Fruit fly (Drosophila melanogaster) whole organism, embryonic: ENCODE measurements around the gene SCCRO.

Experiments used
- ATbp ChIP-seq: fragments of 200-800 bp; sonication (Bioruptor generic); optimal IDR thresholded peaks from 2 replicates; lab custom pipeline; 2017; ENCODE audit warnings: missing biosample characterization, mild to moderate bottlenecking, missing genetic modification characterization, missing genetic modification reagents
- Asciz ChIP-seq: fragments of 200-800 bp; sonication (Bioruptor generic); optimal IDR thresholded peaks from 2 replicates; lab custom pipeline; 2017; ENCODE audit warnings: missing biosample characterization, mild to moderate bottlenecking, missing genetic modification characterization, missing genetic modification reagents
- CG10209 ChIP-seq: fragments of 200-800 bp; sonication (Bioruptor generic); optimal IDR thresholded peaks from 3 replicates; lab custom pipeline; 2017; ENCODE audit warnings: missing biosample characterization, mild to moderate bottlenecking, missing genetic modification characterization, missing genetic modification reagents
- CG10654 ChIP-seq: fragments of 200-800 bp; sonication (Bioruptor generic); optimal IDR thresholded peaks from 2 replicates; lab custom pipeline; 2016; ENCODE audit warnings: missing biosample characterization, missing genetic modification characterization
- CG10979 ChIP-seq: fragments of 200-800 bp; sonication (Bioruptor generic); optimal IDR thresholded peaks from 2 replicates; lab custom pipeline; 2018; ENCODE audit warnings: missing biosample characterization, mild to moderate bottlenecking, missing genetic modification characterization, moderate library complexity
- CG11723 ChIP-seq: fragments of 200-800 bp; sonication (Bioruptor generic); optimal IDR thresholded peaks from 2 replicates; lab custom pipeline; 2017; ENCODE audit warnings: missing biosample characterization, mild to moderate bottlenecking, missing genetic modification characterization
- CG12071 ChIP-seq: fragments of 200-800 bp; sonication (Bioruptor generic); optimal IDR thresholded peaks from 3 replicates; lab custom pipeline; 2018; ENCODE audit warnings: missing biosample characterization, mild to moderate bottlenecking, missing genetic modification characterization
- CG12769 ChIP-seq: fragments of 200-800 bp; sonication (Bioruptor generic); optimal IDR thresholded peaks from 2 replicates; lab custom pipeline; 2019; ENCODE audit warnings: missing biosample characterization, mild to moderate bottlenecking, missing genetic modification characterization, moderate library complexity
- CG15601 ChIP-seq: fragments of 200-800 bp; sonication (Bioruptor generic); optimal IDR thresholded peaks from 3 replicates; lab custom pipeline; 2019; ENCODE audit warnings: missing biosample characterization, mild to moderate bottlenecking, missing genetic modification characterization, moderate library complexity
- CG1603 ChIP-seq: fragments of 200-800 bp; sonication (Bioruptor generic); optimal IDR thresholded peaks from 2 replicates; lab custom pipeline; 2019; ENCODE audit warnings: missing biosample characterization, mild to moderate bottlenecking, missing genetic modification characterization, moderate library complexity
- CG17186 ChIP-seq: fragments of 200-800 bp; sonication (Bioruptor generic); optimal IDR thresholded peaks from 3 replicates; lab custom pipeline; 2017; ENCODE audit warnings: missing biosample characterization, missing genetic modification reagents, missing genetic modification characterization
- CG17568 ChIP-seq: fragments of 200-800 bp; sonication (Bioruptor generic); optimal IDR thresholded peaks from 2 replicates; lab custom pipeline; 2018; ENCODE audit warnings: missing biosample characterization, mild to moderate bottlenecking, missing genetic modification characterization, moderate library complexity
- CG2202 ChIP-seq: fragments of 200-800 bp; sonication (Bioruptor generic); optimal IDR thresholded peaks from 2 replicates; lab custom pipeline; 2018; ENCODE audit warnings: missing biosample characterization, mild to moderate bottlenecking, missing genetic modification characterization
- CG2678 ChIP-seq: fragments of 200-800 bp; sonication (Bioruptor generic); optimal IDR thresholded peaks from 3 replicates; lab custom pipeline; 2019; ENCODE audit warnings: missing biosample characterization, mild to moderate bottlenecking, missing genetic modification characterization, moderate library complexity
- CG30403 ChIP-seq: fragments of 200-800 bp; sonication (Bioruptor generic); optimal IDR thresholded peaks from 3 replicates; lab custom pipeline; 2016; ENCODE audit warnings: missing biosample characterization, missing genetic modification characterization
- CG33213 ChIP-seq: fragments of 200-800 bp; sonication (Bioruptor generic); optimal IDR thresholded peaks from 3 replicates; lab custom pipeline; 2016; ENCODE audit warnings: missing biosample characterization, missing genetic modification characterization
- CG33557 ChIP-seq: fragments of 200-800 bp; sonication (Bioruptor generic); optimal IDR thresholded peaks from 2 replicates; lab custom pipeline; 2019; ENCODE audit warnings: missing biosample characterization, mild to moderate bottlenecking, missing genetic modification characterization, moderate library complexity
- CG6654 ChIP-seq: fragments of 200-800 bp; sonication (Bioruptor generic); optimal IDR thresholded peaks from 2 replicates; lab custom pipeline; 2017; ENCODE audit warnings: missing biosample characterization, mild to moderate bottlenecking, missing genetic modification characterization
- CG6813 ChIP-seq: fragments of 200-800 bp; sonication (Bioruptor generic); optimal IDR thresholded peaks from 2 replicates; lab custom pipeline; 2017; ENCODE audit warnings: missing biosample characterization, missing genetic modification characterization, mild to moderate bottlenecking, moderate library complexity, missing genetic modification reagents
- CG7745 ChIP-seq: fragments of 200-800 bp; sonication (Bioruptor generic); optimal IDR thresholded peaks from 2 replicates; lab custom pipeline; 2018; ENCODE audit warnings: missing biosample characterization, mild to moderate bottlenecking, missing genetic modification characterization, moderate library complexity
- CG8281 ChIP-seq: fragments of 200-800 bp; sonication (Bioruptor generic); optimal IDR thresholded peaks from 2 replicates; lab custom pipeline; 2018; ENCODE audit warnings: missing biosample characterization, mild to moderate bottlenecking, missing genetic modification characterization, moderate library complexity
- CG8924 ChIP-seq: fragments of 200-800 bp; optimal IDR thresholded peaks from 3 replicates; lab custom pipeline; 2019; ENCODE audit warnings: missing biosample characterization, mild to moderate bottlenecking, missing genetic modification characterization, moderate library complexity
- CG9215 ChIP-seq: fragments of 200-800 bp; sonication (Bioruptor generic); IDR thresholded peaks from 2 replicates; pipeline ENCODE4 v1.3.6; 2022; ENCODE audit warnings: missing biosample characterization, missing genetic modification characterization
- CG9817 ChIP-seq: fragments of 200-800 bp; sonication (Bioruptor generic); optimal IDR thresholded peaks from 2 replicates; lab custom pipeline; 2018; ENCODE audit warnings: missing biosample characterization, mild to moderate bottlenecking, missing genetic modification characterization, moderate library complexity
- Dfd ChIP-seq, 2 experiments: fragments of >200 bp; optimal IDR thresholded peaks; 2 replicates each; lab custom pipeline; 2017; ENCODE audit warnings: missing biosample characterization in 2 of 2, missing genetic modification characterization in 2 of 2
- Dll ChIP-seq: fragments of 200-800 bp; sonication (Bioruptor generic); IDR thresholded peaks from 4 replicates; pipeline ENCODE4 v1.3.6; 2022; ENCODE audit warnings: missing biosample characterization, missing genetic modification characterization; ENCODE audit not compliant: partially characterized antibody
- Dp ChIP-seq: fragments of 200-800 bp; sonication (Bioruptor generic); optimal IDR thresholded peaks from 2 replicates; lab custom pipeline; 2018; ENCODE audit warnings: missing biosample characterization, mild to moderate bottlenecking, missing genetic modification characterization, moderate library complexity
- Med ChIP-seq: fragments of 200-800 bp; sonication (Bioruptor generic); peaks from one replicate; lab custom pipeline; 2016; ENCODE audit warnings: missing biosample characterization, missing genetic modification characterization, mild to moderate bottlenecking, inconsistent platforms, moderate library complexity
- NfI ChIP-seq: fragments of 200-800 bp; sonication (Bioruptor generic); optimal IDR thresholded peaks from 3 replicates; lab custom pipeline; 2018; ENCODE audit warnings: missing biosample characterization, mild to moderate bottlenecking, missing genetic modification characterization, moderate library complexity
- Rfx ChIP-seq: fragments of 200-800 bp; sonication (Bioruptor generic); IDR thresholded peaks from 2 replicates; pipeline ENCODE4 v1.3.6; 2022; ENCODE audit warnings: missing biosample characterization, missing genetic modification characterization
- Side ChIP-seq: fragments of 200-800 bp; sonication (Bioruptor generic); optimal IDR thresholded peaks from 2 replicates; lab custom pipeline; 2016; ENCODE audit warnings: missing biosample characterization, missing genetic modification characterization
- Sry-β ChIP-seq: fragments of 200-800 bp; sonication (Bioruptor generic); optimal IDR thresholded peaks from 2 replicates; lab custom pipeline; 2018; ENCODE audit warnings: missing biosample characterization, mild to moderate bottlenecking, missing genetic modification characterization, moderate library complexity
- chm ChIP-seq: fragments of 200-800 bp; sonication (Bioruptor generic); IDR thresholded peaks from 2 replicates; pipeline ENCODE4 v1.3.6; 2022; ENCODE audit warnings: missing biosample characterization, missing genetic modification characterization
- ci ChIP-seq: fragments of 200-800 bp; sonication (Bioruptor generic); IDR thresholded peaks from 3 replicates; pipeline ENCODE4 v1.3.6; 2022; ENCODE audit warnings: missing biosample characterization, missing genetic modification characterization
- ewg ChIP-seq: fragments of 200-800 bp; sonication (Bioruptor generic); optimal IDR thresholded peaks from 3 replicates; lab custom pipeline; 2017; ENCODE audit warnings: mild to moderate bottlenecking, missing biosample characterization, missing genetic modification reagents, missing genetic modification characterization
- fd64A ChIP-seq: fragments of 200-800 bp; sonication (Bioruptor generic); optimal IDR thresholded peaks from 3 replicates; lab custom pipeline; 2018; ENCODE audit warnings: missing biosample characterization, mild to moderate bottlenecking, missing genetic modification characterization
- lbe ChIP-seq: fragments of 200-800 bp; sonication (Bioruptor generic); optimal IDR thresholded peaks from 2 replicates; lab custom pipeline; 2016; ENCODE audit warnings: missing biosample characterization, mild to moderate bottlenecking, missing genetic modification characterization
- nom ChIP-seq: fragments of 200-800 bp; sonication (Bioruptor generic); optimal IDR thresholded peaks from 2 replicates; lab custom pipeline; 2017; ENCODE audit warnings: missing biosample characterization, missing genetic modification characterization, mild to moderate bottlenecking, moderate library complexity, missing genetic modification reagents
- pros ChIP-seq: fragments of 200-800 bp; sonication (Bioruptor generic); optimal IDR thresholded peaks from 3 replicates; lab custom pipeline; 2019; ENCODE audit warnings: missing biosample characterization, mild to moderate bottlenecking, missing genetic modification characterization, moderate library complexity
- sens ChIP-seq: fragments of 200-800 bp; sonication (Bioruptor generic); peaks from one replicate; lab custom pipeline; 2016; ENCODE audit warnings: missing biosample characterization, missing genetic modification characterization
- seq ChIP-seq: fragments of 200-800 bp; sonication (Bioruptor generic); IDR thresholded peaks from 2 replicates; pipeline ENCODE4 v1.3.6; 2022; ENCODE audit warnings: missing biosample characterization, missing genetic modification characterization
- sna ChIP-seq: fragments of 200-800 bp; sonication (Bioruptor generic); IDR thresholded peaks from 2 replicates; pipeline ENCODE4 v1.3.6; 2022; ENCODE audit warnings: missing biosample characterization, missing genetic modification characterization; ENCODE audit not compliant: partially characterized antibody
- so ChIP-seq: fragments of 200-800 bp; sonication (Bioruptor generic); IDR thresholded peaks from 3 replicates; pipeline ENCODE4 v1.3.6; 2022; ENCODE audit warnings: missing biosample characterization, missing genetic modification characterization
- tap ChIP-seq: fragments of 200-800 bp; optimal IDR thresholded peaks from 3 replicates; lab custom pipeline; 2019; ENCODE audit warnings: missing biosample characterization, mild to moderate bottlenecking, missing genetic modification characterization, moderate library complexity

SCCRO gene

DNA sequence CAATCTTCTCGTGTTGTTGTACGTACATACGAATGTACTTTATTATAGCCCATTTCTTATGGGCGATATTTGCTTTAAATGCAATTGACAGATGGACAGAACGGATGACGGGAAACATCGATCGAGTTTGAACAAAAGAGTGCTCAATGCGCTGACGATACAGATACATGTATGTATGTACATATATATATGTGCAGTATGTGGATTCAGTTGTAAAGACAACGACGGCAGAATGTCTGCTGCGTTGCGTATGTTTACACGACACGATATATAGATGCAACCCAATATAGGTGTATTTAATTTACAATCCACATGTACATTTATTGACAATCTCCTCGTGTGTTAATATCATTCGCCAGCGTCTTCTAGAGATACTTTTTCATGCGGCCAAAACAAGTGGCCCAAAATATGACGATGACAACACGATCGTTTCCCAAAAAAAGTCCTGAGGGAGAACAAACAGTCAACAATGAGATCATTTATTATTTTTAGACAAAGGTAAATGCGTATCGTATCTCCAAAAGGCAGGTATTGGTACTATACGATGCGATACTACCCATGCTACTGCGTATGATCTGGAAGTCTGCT, 32.5 kb upstream of the SCCRO start (continued):
- TF ChIP-seq CG2202 (tag; lab: Kevin White, UChicago) = no peak
- peak; percentile 32 for TF ChIP-seq nom (GFP tag; lab: Kevin White, UChicago)
- no peak for TF ChIP-seq Rfx (GFP tag; lab: Robert Waterston, UW)
- peak; percentile 36 for TF ChIP-seq Med (GFP tag; lab: Kevin White, UChicago)
- TF ChIP-seq CG17186 (GFP tag; lab: Kevin White, UChicago) = no peak
- TF ChIP-seq CG8281 (tag; lab: Kevin White, UChicago) = peak; percentile 54
- no peak for TF ChIP-seq Dll (GFP tag; lab: Robert Waterston, UW)
- TF ChIP-seq Dfd (GFP tag; optimal IDR thresholded peaks at IDR 0.05; lab: Kevin White, UChicago) = no peak
- no peak for TF ChIP-seq pros (GFP tag; lab: Kevin White, UChicago)
- peak; percentile 57 for TF ChIP-seq CG33557 (GFP tag; lab: Kevin White, UChicago)
- peak; percentile 11 for TF ChIP-seq fd64A (GFP tag; lab: Kevin White, UChicago)
- peak; percentile 37 for TF ChIP-seq CG2678 (tag; lab: Kevin White, UChicago)
- no peak for TF ChIP-seq NfI
- peak; percentile 2 for TF ChIP-seq CG10209 (GFP tag; lab: Kevin White, UChicago)
- no peak for TF ChIP-seq CG6654 (GFP tag; lab: Kevin White, UChicago)
- TF ChIP-seq lbe (GFP tag; lab: Kevin White, UChicago) = peak; percentile 12
- TF ChIP-seq Side (GFP tag; lab: Kevin White, UChicago) = no peak
- TF ChIP-seq CG30403 (GFP tag; lab: Kevin White, UChicago) = no peak
- TF ChIP-seq CG10654 (GFP tag; lab: Kevin White, UChicago) = no peak
- TF ChIP-seq Asciz (GFP tag; lab: Kevin White, UChicago) = peak; percentile 43
- peak; percentile 28 for TF ChIP-seq CG1603 (tag; lab: Kevin White, UChicago)
- TF ChIP-seq CG6813 = peak; percentile 31
- TF ChIP-seq CG7745 (tag; lab: Kevin White, UChicago) = no peak
- no peak for TF ChIP-seq CG33213 (GFP tag; lab: Kevin White, UChicago)
- no peak for TF ChIP-seq CG10979
- peak; percentile 43; the same call in 1 of the 3 replicates for TF ChIP-seq ci (GFP tag; lab: Robert Waterston, UW)
- no peak for TF ChIP-seq CG9215 (GFP tag; lab: Robert Waterston, UW)
- TF ChIP-seq Dp (GFP tag; lab: Kevin White, UChicago) = no peak
- no peak for TF ChIP-seq ewg
- TF ChIP-seq so (GFP tag; lab: Robert Waterston, UW) = no peak
- TF ChIP-seq tap (tag; lab: Kevin White, UChicago) = peak; percentile 0
- peak; percentile 52 for TF ChIP-seq ATbp (GFP tag; lab: Kevin White, UChicago)
- no peak for TF ChIP-seq CG9817 (tag; lab: Kevin White, UChicago)
- peak; percentile 45 for TF ChIP-seq CG15601 (tag; lab: Kevin White, UChicago)
- peak; percentile 39 for TF ChIP-seq CG11723 (GFP tag; lab: Kevin White, UChicago)
- peak; percentile 66 for TF ChIP-seq chm (GFP tag; lab: Robert Waterston, UW)
- peak; percentile 3 for TF ChIP-seq CG8924 (tag; lab: Kevin White, UChicago)
- peak; percentile 75 for TF ChIP-seq sens (GFP tag; lab: Kevin White, UChicago)
- TF ChIP-seq sna = no peak
- TF ChIP-seq CG12071 (GFP tag; lab: Kevin White, UChicago) = peak; percentile 26
- no peak for TF ChIP-seq seq (GFP tag; lab: Robert Waterston, UW)
- TF ChIP-seq CG12769 (tag; lab: Kevin White, UChicago) = peak; percentile 66
- TF ChIP-seq Sry-β (GFP tag; lab: Kevin White, UChicago) = peak; percentile 3
- peak; percentile 19 for TF ChIP-seq CG17568 (GFP tag; lab: Kevin White, UChicago)
